Worm (Caenorhabditis elegans) whole organism, early embryonic: ENCODE measurements around the gene nspb-2.
"Not testable (repeated sequence)": the region's sequence is repeated elsewhere in the genome, so short reads cannot be mapped to it uniquely, and the experiment has no call there.

Experiments
- aly-1 ChIP-seq: sonication (generic microtip); optimal IDR thresholded peaks from 2 replicates; lab custom pipeline; 2016; ENCODE audit warnings: missing genetic modification characterization, missing compliant biosample characterization
- ama-1 ChIP-seq: fragments of 150-350 bp; optimal IDR thresholded peaks from 2 replicates; lab custom pipeline; 2014
- tbx-11 ChIP-seq: fragments of 200-800 bp; sonication (Bioruptor generic); IDR thresholded peaks from 2 replicates; pipeline ENCODE4 v1.3.6; 2022; ENCODE audit warnings: missing genetic modification characterization, missing compliant biosample characterization

DNA sequence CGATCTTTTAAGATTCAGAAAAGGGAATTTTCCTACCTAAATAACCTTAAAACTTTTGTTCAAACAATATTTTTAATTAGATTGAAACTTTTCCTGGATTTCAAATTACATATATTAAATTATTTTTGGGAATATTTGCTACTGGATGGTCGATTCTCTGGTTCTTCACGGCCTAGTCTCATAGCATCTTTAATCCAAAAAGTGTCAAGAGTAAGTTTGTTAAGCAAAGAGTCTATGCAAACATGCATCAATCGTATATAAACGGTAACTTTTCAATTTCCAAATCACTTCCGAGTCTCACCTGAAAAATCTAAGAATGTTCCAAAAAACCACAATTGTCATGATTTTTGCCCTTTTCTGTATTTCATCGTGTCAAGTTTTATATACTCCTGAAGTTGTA, 6.4 kb downstream of the nspb-2 start, which contains the start of gene nspb-4:
- not testable (repeated sequence) for TF ChIP-seq ama-1 (lab: Kevin White, UChicago); aly-1; tbx-11 (GFP tag; lab: Robert Waterston, UW)
